Fruit fly (Drosophila melanogaster) whole organism, embryonic: Measurements from ENCODE around the gene Cp16.

ENCODE experiments used
- Aef1 ChIP-seq: fragments of 200-800 bp; sonication (Bioruptor generic); IDR thresholded peaks from 3 replicates; pipeline ENCODE4 v1.3.6; 2022; ENCODE audit warnings: missing biosample characterization, missing genetic modification characterization
- Atf3 ChIP-seq: fragments of 200-800 bp; sonication (Bioruptor generic); optimal IDR thresholded peaks from 3 replicates; lab custom pipeline; 2016; ENCODE audit warnings: missing biosample characterization, missing genetic modification characterization
- Bgb ChIP-seq: fragments of 200-800 bp; sonication (Bioruptor generic); IDR thresholded peaks from 2 replicates; pipeline ENCODE4 v1.3.6; 2022; ENCODE audit warnings: missing biosample characterization, missing genetic modification characterization; ENCODE audit not compliant: partially characterized antibody
- CG10147 ChIP-seq: fragments of 200-800 bp; sonication (Bioruptor generic); optimal IDR thresholded peaks from 2 replicates; lab custom pipeline; 2019; ENCODE audit warnings: missing biosample characterization, mild to moderate bottlenecking, missing genetic modification characterization, moderate library complexity
- CG10274 ChIP-seq: fragments of 200-800 bp; sonication (Bioruptor generic); optimal IDR thresholded peaks from 3 replicates; lab custom pipeline; 2017; ENCODE audit warnings: missing biosample characterization, mild to moderate bottlenecking, missing genetic modification characterization
- CG10321 ChIP-seq: fragments of 200-800 bp; sonication (Bioruptor generic); IDR thresholded peaks from 2 replicates; pipeline ENCODE4 v1.3.6; 2022; ENCODE audit warnings: missing biosample characterization, missing genetic modification characterization
- CG12155 ChIP-seq: fragments of 200-800 bp; sonication (Bioruptor generic); optimal IDR thresholded peaks from 3 replicates; lab custom pipeline; 2016; ENCODE audit warnings: missing biosample characterization, missing genetic modification characterization
- CG12299 ChIP-seq: fragments of 200-800 bp; sonication (Bioruptor generic); optimal IDR thresholded peaks from 2 replicates; lab custom pipeline; 2018; ENCODE audit warnings: missing biosample characterization, mild to moderate bottlenecking, missing genetic modification characterization
- CG12659 ChIP-seq: fragments of 200-800 bp; sonication (Bioruptor generic); optimal IDR thresholded peaks from 3 replicates; lab custom pipeline; 2017; ENCODE audit warnings: mild to moderate bottlenecking, missing biosample characterization, missing genetic modification reagents, missing genetic modification characterization
- CG16779 ChIP-seq: fragments of 200-800 bp; sonication (Bioruptor generic); IDR thresholded peaks from 2 replicates; pipeline ENCODE4 v1.3.6; 2022; ENCODE audit warnings: missing biosample characterization, missing genetic modification characterization
- CG17829 ChIP-seq: fragments of 200-800 bp; optimal IDR thresholded peaks from 2 replicates; lab custom pipeline; 2019; ENCODE audit warnings: missing biosample characterization, mild to moderate bottlenecking, missing genetic modification characterization, moderate library complexity
- CG17912 ChIP-seq: fragments of 200-800 bp; sonication (Bioruptor generic); optimal IDR thresholded peaks from 2 replicates; lab custom pipeline; 2018; ENCODE audit warnings: missing biosample characterization, mild to moderate bottlenecking, missing genetic modification characterization
- CG2120 ChIP-seq: fragments of 200-800 bp; sonication (Bioruptor generic); optimal IDR thresholded peaks from 3 replicates; lab custom pipeline; 2016; ENCODE audit warnings: missing biosample characterization, missing genetic modification characterization
- CG2678 ChIP-seq: fragments of 200-800 bp; sonication (Bioruptor generic); optimal IDR thresholded peaks from 3 replicates; lab custom pipeline; 2019; ENCODE audit warnings: missing biosample characterization, mild to moderate bottlenecking, missing genetic modification characterization, moderate library complexity
- CG30403 ChIP-seq: fragments of 200-800 bp; sonication (Bioruptor generic); optimal IDR thresholded peaks from 3 replicates; lab custom pipeline; 2016; ENCODE audit warnings: missing biosample characterization, missing genetic modification characterization
- CG32767 ChIP-seq: fragments of 200-800 bp; sonication (Bioruptor generic); IDR thresholded peaks from 2 replicates; pipeline ENCODE4 v1.3.6; 2022; ENCODE audit warnings: missing biosample characterization, missing genetic modification characterization
- CG3281 ChIP-seq: fragments of 200-800 bp; sonication (Bioruptor generic); optimal IDR thresholded peaks from 3 replicates; lab custom pipeline; 2017; ENCODE audit warnings: missing biosample characterization, mild to moderate bottlenecking, missing genetic modification characterization
- CG3838 ChIP-seq: fragments of 200-800 bp; sonication (Bioruptor generic); optimal IDR thresholded peaks from 3 replicates; lab custom pipeline; 2016; ENCODE audit warnings: missing biosample characterization, missing genetic modification characterization
- CG4282 ChIP-seq: fragments of 200-800 bp; sonication (Bioruptor generic); optimal IDR thresholded peaks from 2 replicates; lab custom pipeline; 2016; ENCODE audit warnings: missing biosample characterization, missing genetic modification characterization
- CG4730 ChIP-seq: fragments of 200-800 bp; sonication (Bioruptor generic); IDR thresholded peaks from 2 replicates; pipeline ENCODE4 v1.3.6; 2022; ENCODE audit warnings: missing biosample characterization, missing genetic modification characterization
- CG4854 ChIP-seq: fragments of 200-800 bp; sonication (Bioruptor generic); optimal IDR thresholded peaks from 2 replicates; lab custom pipeline; 2016; ENCODE audit warnings: missing biosample characterization, missing genetic modification characterization, inconsistent platforms
- CG6254 ChIP-seq: fragments of 200-800 bp; sonication (Bioruptor generic); optimal IDR thresholded peaks from 3 replicates; lab custom pipeline; 2017; ENCODE audit warnings: mild to moderate bottlenecking, missing biosample characterization, missing genetic modification reagents, missing genetic modification characterization
- CG6791 ChIP-seq: fragments of 200-800 bp; sonication (Bioruptor generic); IDR thresholded peaks from 3 replicates; pipeline ENCODE4 v1.3.6; 2022; ENCODE audit warnings: missing biosample characterization, missing genetic modification characterization; ENCODE audit not compliant: partially characterized antibody
- CG7987 ChIP-seq: fragments of 200-800 bp; sonication (Bioruptor generic); optimal IDR thresholded peaks from 2 replicates; lab custom pipeline; 2018; ENCODE audit warnings: missing biosample characterization, mild to moderate bottlenecking, missing genetic modification characterization, moderate library complexity
- CG9437 ChIP-seq: fragments of 200-800 bp; sonication (Bioruptor generic); optimal IDR thresholded peaks from 2 replicates; lab custom pipeline; 2018; ENCODE audit warnings: missing biosample characterization, mild to moderate bottlenecking, missing genetic modification characterization
- Chrac-16 ChIP-seq: fragments of 200-800 bp; sonication (Bioruptor generic); optimal IDR thresholded peaks from 3 replicates; lab custom pipeline; 2016; ENCODE audit warnings: missing biosample characterization, missing genetic modification characterization
- GATAe ChIP-seq: fragments of 200-800 bp; sonication (Bioruptor generic); conservative IDR thresholded peaks from 2 replicates; pipeline ENCODE4 v1.3.6; 2022; ENCODE audit warnings: missing biosample characterization, missing genetic modification characterization
- HLH3B ChIP-seq: fragments of 200-800 bp; sonication (Bioruptor generic); IDR thresholded peaks from 2 replicates; pipeline ENCODE4 v1.3.6; 2022; ENCODE audit warnings: missing biosample characterization, missing genetic modification characterization
- NC2α ChIP-seq: fragments of 200-800 bp; sonication (Bioruptor generic); optimal IDR thresholded peaks from 2 replicates; lab custom pipeline; 2016; ENCODE audit warnings: missing biosample characterization, missing genetic modification characterization
- Nf-YB ChIP-seq: fragments of 200-800 bp; sonication (Bioruptor generic); optimal IDR thresholded peaks from 3 replicates; lab custom pipeline; 2019; ENCODE audit warnings: missing biosample characterization, mild to moderate bottlenecking, missing genetic modification characterization, moderate library complexity
- Sry-β ChIP-seq: fragments of 200-800 bp; sonication (Bioruptor generic); optimal IDR thresholded peaks from 2 replicates; lab custom pipeline; 2018; ENCODE audit warnings: missing biosample characterization, mild to moderate bottlenecking, missing genetic modification characterization, moderate library complexity
- Xrp1 ChIP-seq: fragments of 200-800 bp; sonication (Bioruptor generic); IDR thresholded peaks from 2 replicates; pipeline ENCODE4 v1.3.6; 2022; ENCODE audit warnings: missing biosample characterization, missing genetic modification characterization
- corto ChIP-seq: fragments of 200-800 bp; sonication (Bioruptor generic); optimal IDR thresholded peaks from 2 replicates; lab custom pipeline; 2016; ENCODE audit warnings: missing biosample characterization, mild to moderate bottlenecking, missing genetic modification characterization, moderate library complexity
- da ChIP-seq: fragments of 200-800 bp; sonication (Bioruptor generic); optimal IDR thresholded peaks from 2 replicates; lab custom pipeline; 2016; ENCODE audit warnings: missing biosample characterization, missing genetic modification characterization
- dpn ChIP-seq, 2 experiments: fragments of 200-800 bp; sonication (Bioruptor generic); optimal IDR thresholded peaks; 3 replicates each; lab custom pipeline; 2016; ENCODE audit warnings: missing biosample characterization in 2 of 2, missing genetic modification characterization in 2 of 2
- eyg ChIP-seq: fragments of 200-800 bp; sonication (Bioruptor generic); optimal IDR thresholded peaks from 3 replicates; lab custom pipeline; 2016; ENCODE audit warnings: missing biosample characterization, missing genetic modification characterization
- ind ChIP-seq: fragments of 200-800 bp; sonication (Bioruptor generic); optimal IDR thresholded peaks from 3 replicates; lab custom pipeline; 2016; ENCODE audit warnings: missing biosample characterization, missing genetic modification characterization
- kni ChIP-seq: fragments of 200-800 bp; sonication (Bioruptor generic); optimal IDR thresholded peaks from 3 replicates; lab custom pipeline; 2017; ENCODE audit warnings: mild to moderate bottlenecking, missing biosample characterization, missing genetic modification reagents, missing genetic modification characterization
- lbe ChIP-seq: fragments of 200-800 bp; sonication (Bioruptor generic); optimal IDR thresholded peaks from 2 replicates; lab custom pipeline; 2016; ENCODE audit warnings: missing biosample characterization, mild to moderate bottlenecking, missing genetic modification characterization
- luna ChIP-seq: fragments of 200-800 bp; sonication (Bioruptor generic); optimal IDR thresholded peaks from 2 replicates; lab custom pipeline; 2016; ENCODE audit warnings: missing biosample characterization, missing genetic modification characterization
- mam ChIP-seq: fragments of 200-800 bp; sonication (Bioruptor generic); optimal IDR thresholded peaks from 3 replicates; lab custom pipeline; 2016; ENCODE audit warnings: missing biosample characterization, missing genetic modification characterization
- nom ChIP-seq: fragments of 200-800 bp; sonication (Bioruptor generic); optimal IDR thresholded peaks from 2 replicates; lab custom pipeline; 2017; ENCODE audit warnings: missing biosample characterization, missing genetic modification characterization, mild to moderate bottlenecking, moderate library complexity, missing genetic modification reagents
- oc ChIP-seq: fragments of 200-800 bp; sonication (Bioruptor generic); optimal IDR thresholded peaks from 2 replicates; lab custom pipeline; 2018; ENCODE audit warnings: missing biosample characterization, mild to moderate bottlenecking, missing genetic modification characterization, moderate library complexity
- pho ChIP-seq: fragments of 200-800 bp; sonication (Bioruptor generic); optimal IDR thresholded peaks from 2 replicates; lab custom pipeline; 2016; ENCODE audit warnings: missing biosample characterization, missing genetic modification characterization
- ssp ChIP-seq: fragments of 200-800 bp; sonication (Bioruptor generic); IDR thresholded peaks from 2 replicates; pipeline ENCODE4 v1.3.6; 2022; ENCODE audit warnings: missing biosample characterization, missing genetic modification characterization
- tx ChIP-seq: fragments of 200-800 bp; sonication (Bioruptor generic); optimal IDR thresholded peaks from 2 replicates; lab custom pipeline; 2016; ENCODE audit warnings: missing biosample characterization, missing genetic modification characterization
- vnd ChIP-seq: fragments of 200-800 bp; sonication (Bioruptor generic); IDR thresholded peaks from 3 replicates; pipeline ENCODE4 v1.3.6; 2022; ENCODE audit warnings: missing biosample characterization, missing genetic modification characterization; ENCODE audit not compliant: partially characterized antibody
- zf30C ChIP-seq: fragments of 200-800 bp; sonication (Bioruptor generic); optimal IDR thresholded peaks from 3 replicates; lab custom pipeline; 2018; ENCODE audit warnings: missing biosample characterization, mild to moderate bottlenecking, missing genetic modification characterization

Gene Cp16

DNA sequence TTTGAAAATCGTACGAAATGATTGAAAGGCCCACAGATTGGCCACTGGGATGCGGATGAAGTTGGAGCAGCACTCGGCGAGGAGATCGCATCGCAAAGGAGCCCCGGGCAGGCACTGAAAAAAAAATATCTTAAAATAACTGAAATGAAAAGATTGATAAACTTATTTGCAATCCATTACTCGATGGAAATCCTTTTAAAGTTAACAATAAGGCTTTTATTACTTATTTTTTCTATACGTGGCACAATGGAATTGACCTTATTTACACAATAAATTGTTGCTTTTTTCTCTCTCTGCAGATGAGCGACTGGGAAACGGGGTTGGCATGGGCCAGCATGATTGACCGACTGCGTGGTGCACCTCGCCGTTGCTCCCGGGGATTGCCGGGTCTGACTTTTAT, 19.5 kb downstream of the Cp16 start (continued):
- TF ChIP-seq CG6791 (GFP tag; lab: Robert Waterston, UW) = no peak
- no peak for TF ChIP-seq eyg (GFP tag; lab: Kevin White, UChicago)
- no peak for TF ChIP-seq CG10147 (GFP tag; lab: Kevin White, UChicago)
- peak; percentile 41 for TF ChIP-seq CG12659
- TF ChIP-seq Chrac-16 (GFP tag; lab: Kevin White, UChicago) = peak; percentile 9
- no peak for TF ChIP-seq mam (GFP tag; lab: Kevin White, UChicago)
- no peak for TF ChIP-seq GATAe
- no peak for TF ChIP-seq CG3838 (GFP tag; lab: Kevin White, UChicago)
- no peak for TF ChIP-seq nom (GFP tag; lab: Kevin White, UChicago)
- TF ChIP-seq CG2678 (tag; lab: Kevin White, UChicago) = peak; percentile 74
- TF ChIP-seq kni = no peak
- TF ChIP-seq Atf3 = peak; percentile 10
- no peak for TF ChIP-seq lbe (GFP tag; lab: Kevin White, UChicago)
- TF ChIP-seq CG4282 (GFP tag; lab: Kevin White, UChicago) = no peak
- no peak for TF ChIP-seq corto (GFP tag; lab: Kevin White, UChicago)
- TF ChIP-seq NC2α (GFP tag; lab: Kevin White, UChicago) = no peak
- no peak for TF ChIP-seq Aef1 (GFP tag; lab: Robert Waterston, UW)
- TF ChIP-seq CG12299 (tag; lab: Kevin White, UChicago) = no peak
- no peak for TF ChIP-seq CG10321
- peak; percentile 18 for TF ChIP-seq CG6254 (GFP tag; lab: Kevin White, UChicago)
- no peak for TF ChIP-seq pho
- no peak for TF ChIP-seq Nf-YB (GFP tag; lab: Kevin White, UChicago)
- TF ChIP-seq tx = no peak
- TF ChIP-seq oc (tag; lab: Kevin White, UChicago) = peak; percentile 65
- peak; percentile 63 for TF ChIP-seq CG30403 (GFP tag; lab: Kevin White, UChicago)
- TF ChIP-seq Bgb (GFP tag; lab: Robert Waterston, UW) = no peak
- no peak for TF ChIP-seq CG17829 (tag; lab: Kevin White, UChicago)
- TF ChIP-seq luna (GFP tag; lab: Kevin White, UChicago) = no peak
- TF ChIP-seq CG9437 (GFP tag; lab: Kevin White, UChicago) = peak; percentile 27
- TF ChIP-seq CG17912 (GFP tag; lab: Kevin White, UChicago) = no peak
- no peak for TF ChIP-seq CG4854 (GFP tag; lab: Kevin White, UChicago)
- TF ChIP-seq CG12155 (GFP tag; lab: Kevin White, UChicago) = no peak
- no peak for TF ChIP-seq zf30C (GFP tag; lab: Kevin White, UChicago)
- peak; percentile 44 for TF ChIP-seq ind (GFP tag; lab: Kevin White, UChicago)
- TF ChIP-seq CG7987 = no peak
- TF ChIP-seq CG4730 (GFP tag; lab: Robert Waterston, UW) = peak; percentile 30; the same call in 1 of the 2 replicates
- no peak for TF ChIP-seq da
- TF ChIP-seq CG32767 (GFP tag; lab: Robert Waterston, UW) = 0 out of 2 replicates have a peak, but pooled peaks have one; percentile 19
- peak; percentile 44 for TF ChIP-seq ssp (GFP tag; lab: Robert Waterston, UW)
- no peak for TF ChIP-seq vnd (GFP tag; lab: Robert Waterston, UW)
- TF ChIP-seq dpn (GFP tag; optimal IDR thresholded peaks at IDR 0.05; lab: Kevin White, UChicago) = peak; percentile 2 to 43
- peak; percentile 61 for TF ChIP-seq Xrp1 (GFP tag; lab: Robert Waterston, UW)
- TF ChIP-seq Sry-β (GFP tag; lab: Kevin White, UChicago) = no peak
- TF ChIP-seq CG10274 (GFP tag; lab: Kevin White, UChicago) = no peak
- TF ChIP-seq HLH3B (GFP tag; lab: Robert Waterston, UW) = peak; percentile 65
- no peak for TF ChIP-seq CG16779 (GFP tag; lab: Robert Waterston, UW)
- no peak for TF ChIP-seq CG3281 (GFP tag; lab: Kevin White, UChicago)
- TF ChIP-seq CG2120 (GFP tag; lab: Kevin White, UChicago) = no peak
- TF ChIP-seq, all 482 proteins: peak for 184
